Fruit fly (Drosophila melanogaster): ENCODE data around the gene CG8852.

The CG8852 gene

DNA sequence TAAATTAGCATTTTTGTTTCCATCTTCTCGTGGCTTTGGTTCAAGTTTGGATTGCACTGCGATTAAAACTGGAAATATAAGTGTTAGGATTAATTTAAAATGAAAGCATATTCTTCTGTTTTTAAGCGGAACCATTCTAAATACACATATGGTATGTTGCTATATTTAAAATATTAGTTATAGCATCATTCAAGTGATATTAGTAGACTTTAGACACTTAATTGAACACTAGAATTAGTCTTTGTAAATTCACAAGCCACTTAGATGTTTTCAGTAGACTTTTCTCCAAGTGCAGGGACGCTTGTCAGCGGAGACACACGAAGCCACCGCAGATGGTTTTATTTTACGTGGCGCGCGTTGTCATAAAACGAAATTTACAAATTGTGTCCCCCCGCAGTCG, 45.0 kb downstream of the CG8852 start (continued):
- TF ChIP-seq Ada2b (GFP tag; IDR thresholded peaks at IDR 0.05) = 0 out of 2 replicates have a peak, but pooled peaks have one; percentile 21
- peak; percentile 61; the same call in 1 of the 2 replicates for TF ChIP-seq sob (GFP tag; IDR thresholded peaks at IDR 0.05)
- TF ChIP-seq Bteb2 (GFP tag; optimal IDR thresholded peaks at IDR 0.05) = no peak
- peak; percentile 21 for TF ChIP-seq ind (GFP tag; optimal IDR thresholded peaks at IDR 0.05)
- no peak for TF ChIP-seq Rx (GFP tag; IDR thresholded peaks at IDR 0.05)
- 0 out of 2 replicates have a peak, but pooled peaks have one; percentile 17 for TF ChIP-seq onecut (GFP tag; IDR thresholded peaks at IDR 0.05)
- peak; percentile 15 for TF ChIP-seq nmo (GFP tag; optimal IDR thresholded peaks at IDR 0.05)
- TF ChIP-seq ci (GFP tag; IDR thresholded peaks at IDR 0.05) = no peak
- TF ChIP-seq bsh (GFP tag; optimal IDR thresholded peaks at IDR 0.05) = peak in 1 of 2 experiments; percentile 23
- no peak for TF ChIP-seq CG2875 (GFP tag; optimal IDR thresholded peaks at IDR 0.05)
- TF ChIP-seq CG8924 (tag; optimal IDR thresholded peaks at IDR 0.05) = peak; percentile 44
- TF ChIP-seq CG11696 (GFP tag; IDR thresholded peaks at IDR 0.05) = no peak
- peak; percentile 22 for TF ChIP-seq CG2120 (GFP tag; optimal IDR thresholded peaks at IDR 0.05)
- peak; percentile 56 for TF ChIP-seq CG2678 (tag; optimal IDR thresholded peaks at IDR 0.05)
- TF ChIP-seq sens (GFP tag) = peak; percentile 80
- TF ChIP-seq ems (GFP tag; optimal IDR thresholded peaks at IDR 0.05) = peak; percentile 26
- peak; percentile 10 for TF ChIP-seq mam (GFP tag; optimal IDR thresholded peaks at IDR 0.05)
- peak; percentile 56 for TF ChIP-seq row (GFP tag; IDR thresholded peaks at IDR 0.05)
- TF ChIP-seq stc (GFP tag; IDR thresholded peaks at IDR 0.05) = 0 out of 2 replicates have a peak, but pooled peaks have one; percentile 18
- TF ChIP-seq CG15269 (tag; optimal IDR thresholded peaks at IDR 0.05) = peak; percentile 45
- peak; percentile 56 for TF ChIP-seq CG11504 (tag; optimal IDR thresholded peaks at IDR 0.05)
- TF ChIP-seq az2 (GFP tag; optimal IDR thresholded peaks at IDR 0.05) = peak; percentile 2
- TF ChIP-seq CG8478 (optimal IDR thresholded peaks at IDR 0.05) = no peak
- TF ChIP-seq nau (GFP tag; optimal IDR thresholded peaks at IDR 0.05) = no peak
- no peak for TF ChIP-seq CG14441 (GFP tag; IDR thresholded peaks at IDR 0.05)
- TF ChIP-seq pros (GFP tag; optimal IDR thresholded peaks at IDR 0.05) = no peak
- TF ChIP-seq gcm (GFP tag; optimal IDR thresholded peaks at IDR 0.05) = peak; percentile 4
- peak; percentile 15 for TF ChIP-seq salm (tag; optimal IDR thresholded peaks at IDR 0.05)
- TF ChIP-seq CG31441 (GFP tag; IDR thresholded peaks at IDR 0.05) = peak; percentile 35; the same call in 1 of the 2 replicates
- peak; percentile 67 for TF ChIP-seq CG10979 (tag; optimal IDR thresholded peaks at IDR 0.05)
- 0 out of 2 replicates have a peak, but pooled peaks have one; percentile 7 for TF ChIP-seq CG14667 (GFP tag; IDR thresholded peaks at IDR 0.05)
- TF ChIP-seq pan (optimal IDR thresholded peaks at IDR 0.05) = no peak
- peak in 1 of 2 experiments; percentile 55 for TF ChIP-seq pan (GFP tag; optimal IDR thresholded peaks at IDR 0.05 in 1 of 2, IDR thresholded peaks at IDR 0.05 in 1 of 2)
- peak; percentile 63; the same call in 2 of the 3 replicates for TF ChIP-seq CG11695 (GFP tag; IDR thresholded peaks at IDR 0.05)
- TF ChIP-seq dan (GFP tag; IDR thresholded peaks at IDR 0.05) = no peak
- TF ChIP-seq Sox100B (GFP tag; optimal IDR thresholded peaks at IDR 0.05) = peak; percentile 51
- TF ChIP-seq dmrt11E (tag; optimal IDR thresholded peaks at IDR 0.05) = peak; percentile 15
- TF ChIP-seq Meics (GFP tag; optimal IDR thresholded peaks at IDR 0.05) = peak; percentile 11
- peak; percentile 9 for TF ChIP-seq tio (GFP tag; optimal IDR thresholded peaks at IDR 0.05)
- TF ChIP-seq CG4424 (GFP tag; optimal IDR thresholded peaks at IDR 0.05) = peak; percentile 35
- peak; percentile 21; the same call in 1 of the 2 replicates for TF ChIP-seq Atf6 (GFP tag; IDR thresholded peaks at IDR 0.05)
- no peak for TF ChIP-seq mirr (GFP tag; optimal IDR thresholded peaks at IDR 0.05)
- TF ChIP-seq CG13424 (tag; optimal IDR thresholded peaks at IDR 0.05) = peak; percentile 32
- peak; percentile 37 for TF ChIP-seq grau (tag; optimal IDR thresholded peaks at IDR 0.05)
- peak; percentile 26 for TF ChIP-seq CG17359 (tag; optimal IDR thresholded peaks at IDR 0.05)
- TF ChIP-seq prd (optimal IDR thresholded peaks at IDR 0.05) = no peak
- peak; percentile 36; the same call in 1 of the 3 replicates for TF ChIP-seq prd (GFP tag; IDR thresholded peaks at IDR 0.05)

All from whole organism, embryonic.